Fruit fly (Drosophila melanogaster): Measurements from ENCODE around the gene CG4408.
A peak's percentile ranks its signal among the peaks of the same experiment; 100 is the strongest.

Gene CG4408

DNA sequence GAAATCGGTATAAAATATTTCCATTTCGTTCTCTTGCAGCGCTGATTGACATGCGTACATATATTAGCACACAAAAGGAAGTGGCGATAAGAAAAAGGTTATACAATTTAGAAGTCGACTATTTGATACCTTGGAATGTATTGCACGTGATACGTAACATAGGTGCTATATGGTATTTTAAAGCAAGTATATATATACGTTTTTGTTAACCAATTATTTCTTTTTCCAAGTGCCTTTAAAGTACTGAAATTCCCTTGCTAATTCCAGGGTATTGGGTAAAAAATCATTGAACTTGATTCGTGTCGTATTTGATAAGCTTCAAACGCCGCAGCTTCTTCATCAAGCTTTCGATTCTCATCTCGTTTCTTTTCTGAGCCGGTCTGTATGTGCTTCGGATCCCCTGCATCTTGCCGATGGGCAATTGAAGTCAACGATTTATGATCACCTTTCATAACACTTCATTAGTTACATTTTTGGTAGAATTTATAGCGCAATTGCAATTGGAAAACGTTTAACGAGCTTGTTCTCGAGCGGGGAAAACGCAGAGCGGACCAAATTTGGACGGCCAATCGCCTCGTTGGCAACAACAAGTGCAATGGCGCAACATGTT is at the start of gene CG4408 (continued):
- TF ChIP-seq CG15696 (tag; optimal IDR thresholded peaks at IDR 0.05), result peak; percentile 0
- TF ChIP-seq sna (GFP tag; IDR thresholded peaks at IDR 0.05; ENCODE audit: partially characterized antibody), result no peak
- TF ChIP-seq CG17328 (GFP tag; IDR thresholded peaks at IDR 0.05), result peak; percentile 20; the same call in 1 of the 2 replicates
- TF ChIP-seq Oli (tag; optimal IDR thresholded peaks at IDR 0.05), result peak; percentile 24
- TF ChIP-seq hkb (optimal IDR thresholded peaks at IDR 0.05), result no peak
- TF ChIP-seq hkb (GFP tag; IDR thresholded peaks at IDR 0.05), result peak; percentile 55; the same call in 1 of the 2 replicates
- TF ChIP-seq seq (GFP tag; IDR thresholded peaks at IDR 0.05), result no peak
- TF ChIP-seq pnt (GFP tag; optimal IDR thresholded peaks at IDR 0.05), result peak; percentile 33
- no peak for TF ChIP-seq dimm (GFP tag; IDR thresholded peaks at IDR 0.05)
- 0 out of 2 replicates have a peak, but pooled peaks have one; percentile 6 for TF ChIP-seq CG8765 (GFP tag; IDR thresholded peaks at IDR 0.05)
- TF ChIP-seq Aef1 (GFP tag; IDR thresholded peaks at IDR 0.05), result peak; percentile 31; the same call in 1 of the 3 replicates
- TF ChIP-seq h (optimal IDR thresholded peaks at IDR 0.05), result no peak
- no peak for TF ChIP-seq CG10654 (GFP tag; optimal IDR thresholded peaks at IDR 0.05)
- no peak for TF ChIP-seq da (GFP tag; optimal IDR thresholded peaks at IDR 0.05)
- no peak for TF ChIP-seq CG7372 (GFP tag; IDR thresholded peaks at IDR 0.05)
- peak; percentile 19 to 20 for TF ChIP-seq bsh (GFP tag; optimal IDR thresholded peaks at IDR 0.05)
- TF ChIP-seq HHEX (GFP tag; optimal IDR thresholded peaks at IDR 0.05), result peak; percentile 32
- TF ChIP-seq fd3F (GFP tag; optimal IDR thresholded peaks at IDR 0.05), result peak; percentile 4
- no peak for TF ChIP-seq CG12299 (tag; optimal IDR thresholded peaks at IDR 0.05)
- TF ChIP-seq CG11504 (tag; optimal IDR thresholded peaks at IDR 0.05), result peak; percentile 72
- TF ChIP-seq CG9727 (GFP tag; optimal IDR thresholded peaks at IDR 0.05), result peak; percentile 36
- TF ChIP-seq zen (tag; optimal IDR thresholded peaks at IDR 0.05), result peak; percentile 12
- peak; percentile 73 for TF ChIP-seq lab (GFP tag; optimal IDR thresholded peaks at IDR 0.05)
- TF ChIP-seq Usf (GFP tag; optimal IDR thresholded peaks at IDR 0.05), result no peak
- no peak for TF ChIP-seq CG17802 (tag; optimal IDR thresholded peaks at IDR 0.05)
- TF ChIP-seq Pdp1 (GFP tag; optimal IDR thresholded peaks at IDR 0.05), result peak in 1 of 2 experiments; percentile 36
- TF ChIP-seq PHDP (tag; optimal IDR thresholded peaks at IDR 0.05), result peak; percentile 43
- TF ChIP-seq hth (optimal IDR thresholded peaks at IDR 0.05), result no peak
- TF ChIP-seq CG8388 (GFP tag; optimal IDR thresholded peaks at IDR 0.05), result no peak
- no peak for TF ChIP-seq HLHmδ (GFP tag; optimal IDR thresholded peaks at IDR 0.05)
- peak; percentile 37 for TF ChIP-seq Sox102F (GFP tag; optimal IDR thresholded peaks at IDR 0.05)
- no peak for TF ChIP-seq gcm2 (GFP tag; optimal IDR thresholded peaks at IDR 0.05)
- TF ChIP-seq slp2 (GFP tag; optimal IDR thresholded peaks at IDR 0.05), result no peak
- no peak for TF ChIP-seq CG7745 (tag; optimal IDR thresholded peaks at IDR 0.05)
- TF ChIP-seq YL-1 (GFP tag; optimal IDR thresholded peaks at IDR 0.05), result no peak
- peak; percentile 22 for TF ChIP-seq CG9817 (tag; optimal IDR thresholded peaks at IDR 0.05)
- no peak for TF ChIP-seq Side (GFP tag; optimal IDR thresholded peaks at IDR 0.05)
- TF ChIP-seq NFAT (GFP tag; IDR thresholded peaks at IDR 0.05), result no peak
- TF ChIP-seq CG9876 (GFP tag; optimal IDR thresholded peaks at IDR 0.05), result no peak
- peak; percentile 50 for TF ChIP-seq CG6813 (GFP tag; optimal IDR thresholded peaks at IDR 0.05)
- TF ChIP-seq CG13624 (GFP tag; optimal IDR thresholded peaks at IDR 0.05), result peak; percentile 54
- TF ChIP-seq grau (tag; optimal IDR thresholded peaks at IDR 0.05), result peak; percentile 46
- no peak for TF ChIP-seq bbx (GFP tag; IDR thresholded peaks at IDR 0.05; ENCODE audit: partially characterized antibody)
- peak; percentile 46 for TF ChIP-seq Blimp-1 (GFP tag; optimal IDR thresholded peaks at IDR 0.05)
- TF ChIP-seq CG10565 (GFP tag; optimal IDR thresholded peaks at IDR 0.05), result no peak
- TF ChIP-seq CG1792 (GFP tag; optimal IDR thresholded peaks at IDR 0.05), result peak; percentile 4
- peak; percentile 13 for TF ChIP-seq CG10209 (GFP tag; optimal IDR thresholded peaks at IDR 0.05)
- TF ChIP-seq ind (GFP tag; optimal IDR thresholded peaks at IDR 0.05), result peak; percentile 46
- TF ChIP-seq CG4328 (GFP tag; optimal IDR thresholded peaks at IDR 0.05), result no peak

All from whole organism, embryonic.